Worm (Caenorhabditis elegans) whole organism, L2 larva: Measurements from ENCODE around the gene ZK666.15.
A peak's percentile ranks its signal among the peaks of the same experiment; 100 is the strongest.

Experiments
- C34F6.9 ChIP-seq: fragments of 150-350 bp; optimal IDR thresholded peaks from 2 replicates; lab custom pipeline; 2014; ENCODE audit warnings: missing biosample characterization, missing genetic modification characterization
- F13H6.1 ChIP-seq: sonication (generic microtip); optimal IDR thresholded peaks from 2 replicates; lab custom pipeline; 2016; ENCODE audit warnings: missing genetic modification characterization, missing compliant biosample characterization
- Y55F3AM.14 ChIP-seq: fragments of 200-800 bp; sonication (Bioruptor generic); optimal IDR thresholded peaks from 2 replicates; lab custom pipeline; 2018; ENCODE audit warnings: mild to moderate bottlenecking, missing genetic modification characterization, missing compliant biosample characterization
- ZK546.5 ChIP-seq: sonication (generic microtip); optimal IDR thresholded peaks from 2 replicates; lab custom pipeline; 2017; ENCODE audit warnings: missing biosample characterization, missing genetic modification characterization
- alr-1 ChIP-seq: fragments of 150-350 bp; optimal IDR thresholded peaks from 2 replicates; lab custom pipeline; 2014; ENCODE audit warnings: missing biosample characterization, missing genetic modification characterization
- aly-2 ChIP-seq: fragments of 150-350 bp; optimal IDR thresholded peaks from 2 replicates; lab custom pipeline; 2014; ENCODE audit warnings: missing biosample characterization, missing genetic modification characterization
- ceh-82 ChIP-seq: fragments of 150-350 bp; optimal IDR thresholded peaks from 2 replicates; lab custom pipeline; 2014; ENCODE audit warnings: missing biosample characterization, missing genetic modification characterization
- crh-2 ChIP-seq: sonication (generic microtip); optimal IDR thresholded peaks from 2 replicates; lab custom pipeline; 2017; ENCODE audit warnings: missing biosample characterization, missing genetic modification characterization
- egl-27 ChIP-seq: sonication (generic microtip); optimal IDR thresholded peaks from 3 replicates; lab custom pipeline; 2017; ENCODE audit warnings: missing biosample characterization, missing genetic modification reagents, missing genetic modification characterization
- elt-1 ChIP-seq: fragments of 150-350 bp; optimal IDR thresholded peaks from 2 replicates; lab custom pipeline; 2014; ENCODE audit warnings: missing biosample characterization, missing genetic modification characterization
- elt-3 ChIP-seq: sonication (generic microtip); optimal IDR thresholded peaks from 2 replicates; lab custom pipeline; 2017; ENCODE audit warnings: missing biosample characterization, missing genetic modification characterization
- fos-1 ChIP-seq: fragments of 150-350 bp; optimal IDR thresholded peaks from 2 replicates; lab custom pipeline; 2014; ENCODE audit warnings: missing biosample characterization, missing genetic modification characterization
- lin-13 ChIP-seq: fragments of 150-350 bp; optimal IDR thresholded peaks from 2 replicates; lab custom pipeline; 2014; ENCODE audit warnings: missing biosample characterization, missing genetic modification reagents, missing genetic modification characterization
- mdl-1 ChIP-seq, 2 experiments: fragments of 150-350 bp in 1 of 2; sonication (generic microtip) in 1 of 2; optimal IDR thresholded peaks; 2 replicates each; lab custom pipeline; 2017; ENCODE audit warnings: missing biosample characterization in 2 of 2, missing genetic modification characterization in 2 of 2
- nhr-10 ChIP-seq: sonication (generic microtip); optimal IDR thresholded peaks from 2 replicates; lab custom pipeline; 2017; ENCODE audit warnings: missing biosample characterization, missing genetic modification characterization
- nhr-23 ChIP-seq: fragments of 150-350 bp; optimal IDR thresholded peaks from 2 replicates; lab custom pipeline; 2014; ENCODE audit warnings: missing biosample characterization, missing genetic modification reagents, missing genetic modification characterization
- nhr-237 ChIP-seq: fragments of 150-350 bp; optimal IDR thresholded peaks from 2 replicates; lab custom pipeline; 2014; ENCODE audit warnings: missing biosample characterization, missing genetic modification characterization
- nhr-25 ChIP-seq: fragments of 150-350 bp; sonication (generic microtip); optimal IDR thresholded peaks from 3 replicates; lab custom pipeline; 2014; ENCODE audit warnings: missing biosample characterization, missing genetic modification characterization
- nhr-77 ChIP-seq: fragments of 150-350 bp; optimal IDR thresholded peaks from 2 replicates; lab custom pipeline; 2014; ENCODE audit warnings: missing biosample characterization, missing genetic modification characterization
- sem-4 ChIP-seq: fragments of 150-350 bp; optimal IDR thresholded peaks from 2 replicates; lab custom pipeline; 2014; ENCODE audit warnings: missing biosample characterization, missing genetic modification reagents, missing genetic modification characterization
- skn-1 ChIP-seq: sonication (generic microtip); optimal IDR thresholded peaks from 2 replicates; lab custom pipeline; 2017; ENCODE audit warnings: missing biosample characterization, missing genetic modification characterization
- sma-3 ChIP-seq: sonication (generic microtip); optimal IDR thresholded peaks from 2 replicates; lab custom pipeline; 2016; ENCODE audit warnings: missing genetic modification reagents, missing genetic modification characterization, missing compliant biosample characterization
- sma-9 ChIP-seq, 2 experiments: fragments of 150-350 bp in 1 of 2; sonication (generic microtip) in 1 of 2; optimal IDR thresholded peaks; 2 replicates each; lab custom pipeline; 2014 to 2016; ENCODE audit warnings: missing genetic modification characterization in 2 of 2, mild to moderate bottlenecking in 1 of 2, missing biosample characterization in 1 of 2, missing compliant biosample characterization in 1 of 2, missing genetic modification reagents in 1 of 2, moderate library complexity in 1 of 2
- snpc-4 ChIP-seq: fragments of 150-350 bp; optimal IDR thresholded peaks from 2 replicates; lab custom pipeline; 2014; ENCODE audit warnings: missing biosample characterization, missing genetic modification characterization
- unc-39 ChIP-seq: fragments of 150-350 bp; optimal IDR thresholded peaks from 2 replicates; lab custom pipeline; 2014; ENCODE audit warnings: missing biosample characterization, missing genetic modification characterization
- unc-55 ChIP-seq: fragments of 150-350 bp; sonication (generic microtip); optimal IDR thresholded peaks from 3 replicates; lab custom pipeline; 2014; ENCODE audit warnings: missing biosample characterization, missing genetic modification reagents, missing genetic modification characterization
- unc-62 ChIP-seq: fragments of 150-350 bp; optimal IDR thresholded peaks from 2 replicates; lab custom pipeline; 2014; ENCODE audit warnings: missing biosample characterization, missing genetic modification reagents, missing genetic modification characterization
- ztf-11 ChIP-seq: sonication (generic microtip); optimal IDR thresholded peaks from 2 replicates; lab custom pipeline; 2017; ENCODE audit warnings: missing biosample characterization, missing genetic modification characterization
- ztf-4 ChIP-seq: fragments of 150-350 bp; optimal IDR thresholded peaks from 2 replicates; lab custom pipeline; 2014; ENCODE audit warnings: missing biosample characterization, missing genetic modification characterization

ZK666.15 gene

ce11 chrII:10529218-10529751 is 42.4 kb downstream of the ZK666.15 start:
- TF ChIP-seq fos-1 (tag; lab: Kevin White, UChicago) = no peak
- peak; percentile 42 for TF ChIP-seq sem-4 (tag; lab: Kevin White, UChicago)
- no peak for TF ChIP-seq crh-2
- no peak for TF ChIP-seq ztf-4
- TF ChIP-seq sma-9 (GFP tag; optimal IDR thresholded peaks at IDR 0.05; lab: Kevin White, UChicago) = no peak
- TF ChIP-seq sma-9 (tag; optimal IDR thresholded peaks at IDR 0.05; lab: Kevin White, UChicago) = no peak
- TF ChIP-seq Y55F3AM.14 (GFP tag; lab: Kevin White, UChicago) = no peak

- TF ChIP-seq unc-62 (GFP tag; lab: Kevin White, UChicago) = no peak
- no peak for TF ChIP-seq nhr-25
- no peak for TF ChIP-seq nhr-10 (tag; lab: Kevin White, UChicago)
- TF ChIP-seq C34F6.9 (tag; lab: Kevin White, UChicago) = no peak
- no peak for TF ChIP-seq mdl-1 (tag; optimal IDR thresholded peaks at IDR 0.05; lab: Kevin White, UChicago)
- TF ChIP-seq aly-2 (tag; lab: Kevin White, UChicago) = no peak
- no peak for TF ChIP-seq sem-4 (tag; lab: Kevin White, UChicago)
Measured at ce11 chrII:10530907-10531306, 44.1 kb downstream of the ZK666.15 start.

- TF ChIP-seq elt-3 = no peak
- TF ChIP-seq ZK546.5 (tag; lab: Kevin White, UChicago) = no peak
- TF ChIP-seq nhr-237 (tag; lab: Kevin White, UChicago) = no peak
- no peak for TF ChIP-seq ztf-4
- TF ChIP-seq F13H6.1 = no peak
- no peak for TF ChIP-seq skn-1 (tag; lab: Kevin White, UChicago)
- TF ChIP-seq alr-1 (tag; lab: Kevin White, UChicago) = no peak
Measured at ce11 chrII:10531604-10532003, 44.8 kb downstream of the ZK666.15 start.

- TF ChIP-seq nhr-77 (tag; lab: Kevin White, UChicago) (no peak), ceh-82 (tag; lab: Kevin White, UChicago) (no peak), elt-1 (tag; lab: Kevin White, UChicago) (no peak), nhr-23 (no peak), skn-1 (tag; lab: Kevin White, UChicago) (no peak), ztf-11 (tag; lab: Kevin White, UChicago) (no peak), unc-39 (tag; lab: Kevin White, UChicago) (no peak), unc-55 (GFP tag; lab: Kevin White, UChicago) (no peak), egl-27 (tag; lab: Kevin White, UChicago) (no peak), crh-2 (no peak), Y55F3AM.14 (GFP tag; lab: Kevin White, UChicago) (no peak), snpc-4 (tag; lab: Kevin White, UChicago) (no peak), sma-3 (GFP tag; lab: Kevin White, UChicago) (no peak), lin-13 (GFP tag; lab: Kevin White, UChicago) (no peak)
Measured at ce11 chrII:10533985-10534384, 47.1 kb downstream of the ZK666.15 start.

ce11 chrII:10537571-10537970 is 50.7 kb downstream of the ZK666.15 start, which contains the start of gene R166.2:
R166.2 (minus strand) TSS chrII:10537671.
- TF ChIP-seq crh-2 = no peak
